Worm (Caenorhabditis elegans) whole organism, L4/young adult: Measurements from ENCODE around the gene T28D9.1.

Experiments
- dao-5 ChIP-seq: sonication (generic microtip); optimal IDR thresholded peaks from 2 replicates; lab custom pipeline; 2016; ENCODE audit warnings: missing genotype, missing genetic modification characterization, moderate library complexity, missing compliant biosample characterization
- him-1 ChIP-seq: sonication (generic microtip); optimal IDR thresholded peaks from 2 replicates; lab custom pipeline; 2016; ENCODE audit warnings: missing genotype, missing genetic modification reagents, missing genetic modification characterization, missing compliant biosample characterization

DNA sequence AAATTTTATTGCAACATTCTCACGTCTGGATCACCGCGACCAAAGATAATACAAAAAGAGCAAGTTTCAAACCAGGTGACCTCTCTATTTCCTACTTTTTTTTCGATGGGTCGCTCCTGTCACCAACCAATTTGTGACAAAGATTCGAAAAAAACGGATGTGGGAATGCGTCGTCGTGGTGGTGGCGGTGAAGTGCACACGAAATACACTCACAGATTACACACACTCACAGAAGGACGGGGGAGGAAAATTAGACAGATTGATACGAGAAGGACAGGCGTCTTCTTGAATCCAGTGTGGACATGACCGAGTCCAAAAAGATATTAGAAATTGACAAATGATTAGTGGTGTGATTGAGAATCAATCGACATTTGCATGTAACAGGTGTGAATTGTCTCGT is 9.4 kb upstream of the T28D9.1 start:
- TF ChIP-seq him-1 (tag; lab: Kevin White, UChicago) (no peak), dao-5 (tag; lab: Kevin White, UChicago) (no peak)
